Fruit fly (Drosophila melanogaster) whole organism, prepupa: ENCODE data around the gene CG1136.

Experiments
- CG10631 ChIP-seq: fragments of 200-800 bp; sonication (Bioruptor generic); optimal IDR thresholded peaks from 2 replicates; lab custom pipeline; 2016; ENCODE audit warnings: missing biosample characterization, missing genetic modification characterization
- CG10669 ChIP-seq: fragments of 200-800 bp; sonication (Bioruptor generic); optimal IDR thresholded peaks from 3 replicates; lab custom pipeline; 2018; ENCODE audit warnings: missing biosample characterization, mild to moderate bottlenecking, missing genetic modification characterization, moderate library complexity
- CG11902 ChIP-seq: fragments of 200-800 bp; sonication (Bioruptor generic); optimal IDR thresholded peaks from 3 replicates; lab custom pipeline; 2016; ENCODE audit warnings: missing biosample characterization, missing genetic modification characterization
- CG16779 ChIP-seq: fragments of 200-800 bp; sonication (Bioruptor generic); optimal IDR thresholded peaks from 3 replicates; lab custom pipeline; 2017; ENCODE audit warnings: missing biosample characterization, mild to moderate bottlenecking, missing genetic modification characterization
- CG31627 ChIP-seq: fragments of 200-800 bp; sonication (Bioruptor generic); optimal IDR thresholded peaks from 3 replicates; lab custom pipeline; 2016; ENCODE audit warnings: missing biosample characterization, missing genetic modification characterization
- CG32006 ChIP-seq: fragments of 200-800 bp; sonication (Bioruptor generic); optimal IDR thresholded peaks from 3 replicates; lab custom pipeline; 2017; ENCODE audit warnings: missing biosample characterization, mild to moderate bottlenecking, missing genetic modification characterization
- CG34406 ChIP-seq: fragments of 200-800 bp; sonication (Bioruptor generic); optimal IDR thresholded peaks from 3 replicates; lab custom pipeline; 2016; ENCODE audit warnings: missing biosample characterization, missing genetic modification characterization
- CG3919 ChIP-seq: fragments of 200-800 bp; sonication (Bioruptor generic); optimal IDR thresholded peaks from 3 replicates; lab custom pipeline; 2016; ENCODE audit warnings: missing biosample characterization, missing genetic modification characterization
- CG4318 ChIP-seq: fragments of 200-800 bp; sonication (Bioruptor generic); optimal IDR thresholded peaks from 3 replicates; lab custom pipeline; 2017; ENCODE audit warnings: missing biosample characterization, mild to moderate bottlenecking, missing genetic modification characterization
- CG6163 ChIP-seq: fragments of 200-800 bp; sonication (Bioruptor generic); IDR thresholded peaks from 3 replicates; pipeline ENCODE4 v1.3.6; 2022; ENCODE audit warnings: missing biosample characterization, missing genetic modification characterization
- CG6276 ChIP-seq: fragments of 200-800 bp; sonication (Bioruptor generic); optimal IDR thresholded peaks from 2 replicates; lab custom pipeline; 2017; ENCODE audit warnings: missing biosample characterization, mild to moderate bottlenecking, missing genetic modification characterization
- CG6792 ChIP-seq: fragments of 200-800 bp; sonication (Bioruptor generic); optimal IDR thresholded peaks from 3 replicates; lab custom pipeline; 2016; ENCODE audit warnings: missing biosample characterization, missing genetic modification characterization
- CG6808 ChIP-seq: fragments of 200-800 bp; sonication (Bioruptor generic); optimal IDR thresholded peaks from 3 replicates; lab custom pipeline; 2017; ENCODE audit warnings: missing biosample characterization, missing genetic modification characterization, mild to moderate bottlenecking, moderate library complexity, missing genetic modification reagents
- CG7368 ChIP-seq: fragments of 200-800 bp; sonication (Bioruptor generic); optimal IDR thresholded peaks from 3 replicates; lab custom pipeline; 2016; ENCODE audit warnings: missing biosample characterization, missing genetic modification characterization
- CG8119 ChIP-seq: fragments of 200-800 bp; sonication (Bioruptor generic); IDR thresholded peaks from 3 replicates; pipeline ENCODE4 v1.3.6; 2022; ENCODE audit warnings: missing biosample characterization, missing genetic modification characterization
- CG8632 ChIP-seq: fragments of 200-800 bp; sonication (Bioruptor generic); optimal IDR thresholded peaks from 3 replicates; lab custom pipeline; 2016; ENCODE audit warnings: missing biosample characterization, missing genetic modification characterization
- CG9139 ChIP-seq: fragments of 200-800 bp; sonication (Bioruptor generic); optimal IDR thresholded peaks from 3 replicates; lab custom pipeline; 2017; ENCODE audit warnings: missing biosample characterization, mild to moderate bottlenecking, missing genetic modification characterization
- Eip75B ChIP-seq: fragments of 200-800 bp; sonication (Bioruptor generic); optimal IDR thresholded peaks from 3 replicates; lab custom pipeline; 2016; ENCODE audit warnings: missing biosample characterization, missing genetic modification characterization
- Gug ChIP-seq: fragments of 200-800 bp; sonication (Bioruptor generic); IDR thresholded peaks from 2 replicates; pipeline ENCODE4 v1.3.6; 2022; ENCODE audit warnings: missing biosample characterization, missing genetic modification characterization
- Hr38 ChIP-seq: sonication (Bioruptor generic); optimal IDR thresholded peaks from 2 replicates; lab custom pipeline; 2016; ENCODE audit warnings: missing biosample characterization, missing genetic modification characterization
- Hr39 ChIP-seq: fragments of 200-800 bp; sonication (Bioruptor generic); optimal IDR thresholded peaks from 2 replicates; lab custom pipeline; 2016; ENCODE audit warnings: missing biosample characterization, missing genetic modification characterization
- Lpt ChIP-seq: fragments of 200-800 bp; sonication (Bioruptor generic); optimal IDR thresholded peaks from 3 replicates; lab custom pipeline; 2016; ENCODE audit warnings: missing biosample characterization, missing genetic modification characterization
- Met ChIP-seq: fragments of 200-800 bp; sonication (Bioruptor generic); optimal IDR thresholded peaks from 3 replicates; lab custom pipeline; 2016; ENCODE audit warnings: missing biosample characterization, missing genetic modification characterization
- Smox ChIP-seq: fragments of 200-800 bp; sonication (Bioruptor generic); optimal IDR thresholded peaks from 3 replicates; lab custom pipeline; 2016; ENCODE audit warnings: missing biosample characterization, missing genetic modification characterization
- Sox102F ChIP-seq: fragments of 200-800 bp; sonication (Bioruptor generic); optimal IDR thresholded peaks from 2 replicates; lab custom pipeline; 2016; ENCODE audit warnings: missing biosample characterization, mild to moderate bottlenecking, missing genetic modification characterization
- Sox14 ChIP-seq: fragments of 200-800 bp; sonication (Bioruptor generic); optimal IDR thresholded peaks from 3 replicates; lab custom pipeline; 2016; ENCODE audit warnings: missing biosample characterization, missing genetic modification characterization
- achi ChIP-seq: fragments of 200-800 bp; sonication (Bioruptor generic); optimal IDR thresholded peaks from 3 replicates; lab custom pipeline; 2016; ENCODE audit warnings: missing biosample characterization, missing genetic modification characterization
- cyc ChIP-seq: fragments of 200-800 bp; sonication (Bioruptor generic); optimal IDR thresholded peaks from 3 replicates; lab custom pipeline; 2016; ENCODE audit warnings: missing biosample characterization, missing genetic modification characterization
- dsx ChIP-seq: fragments of 200-800 bp; optimal IDR thresholded peaks from 3 replicates; lab custom pipeline; 2019; ENCODE audit warnings: missing biosample characterization, mild to moderate bottlenecking, missing genetic modification characterization, moderate library complexity; ENCODE audit not compliant: poor library complexity, severe bottlenecking
- eg ChIP-seq: fragments of 200-800 bp; sonication (Bioruptor generic); IDR thresholded peaks from 3 replicates; pipeline ENCODE4 v1.3.6; 2022; ENCODE audit warnings: missing biosample characterization, missing genetic modification characterization
- esn ChIP-seq: fragments of 200-800 bp; sonication (Bioruptor generic); optimal IDR thresholded peaks from 2 replicates; lab custom pipeline; 2016; ENCODE audit warnings: missing biosample characterization, mild to moderate bottlenecking, missing genetic modification characterization, moderate library complexity
- fd59A ChIP-seq: fragments of 200-800 bp; sonication (Bioruptor generic); optimal IDR thresholded peaks from 2 replicates; lab custom pipeline; 2017; ENCODE audit warnings: missing biosample characterization, mild to moderate bottlenecking, missing genetic modification characterization, missing genetic modification reagents
- fd85E ChIP-seq: fragments of 200-800 bp; sonication (Bioruptor generic); optimal IDR thresholded peaks from 3 replicates; lab custom pipeline; 2016; ENCODE audit warnings: missing biosample characterization, missing genetic modification characterization
- fkh ChIP-seq: fragments of 200-800 bp; sonication (Bioruptor generic); optimal IDR thresholded peaks from 3 replicates; lab custom pipeline; 2017; ENCODE audit warnings: missing biosample characterization, mild to moderate bottlenecking, missing genetic modification characterization, moderate library complexity
- lz ChIP-seq: fragments of 200-800 bp; sonication (Bioruptor generic); optimal IDR thresholded peaks from 3 replicates; lab custom pipeline; 2016; ENCODE audit warnings: missing biosample characterization, missing genetic modification characterization
- net ChIP-seq: fragments of 200-800 bp; sonication (Bioruptor generic); optimal IDR thresholded peaks from 3 replicates; lab custom pipeline; 2016; ENCODE audit warnings: missing biosample characterization, missing genetic modification characterization
- pdm3 ChIP-seq: fragments of 200-800 bp; sonication (Bioruptor generic); optimal IDR thresholded peaks from 3 replicates; lab custom pipeline; 2016; ENCODE audit warnings: missing biosample characterization, missing genetic modification characterization
- salr ChIP-seq, 2 experiments: fragments of 200-800 bp; sonication (Bioruptor generic); optimal IDR thresholded peaks; 3 replicates each; lab custom pipeline; 2016 to 2018; ENCODE audit warnings: missing biosample characterization in 2 of 2, missing genetic modification characterization in 2 of 2, mild to moderate bottlenecking in 1 of 2
- spab ChIP-seq: fragments of 200-800 bp; sonication (Bioruptor generic); optimal IDR thresholded peaks from 2 replicates; lab custom pipeline; 2017; ENCODE audit warnings: missing biosample characterization, mild to moderate bottlenecking, missing genetic modification characterization, missing genetic modification reagents
- ss ChIP-seq, 2 experiments: fragments of 200-800 bp; sonication (Bioruptor generic); optimal IDR thresholded peaks; 2 replicates in 1 of 2; 3 replicates in 1 of 2; lab custom pipeline; 2017 to 2018; ENCODE audit warnings: mild to moderate bottlenecking in 2 of 2, missing biosample characterization in 2 of 2, missing genetic modification characterization in 2 of 2, moderate library complexity in 1 of 2
- svp ChIP-seq: fragments of 200-800 bp; sonication (Bioruptor generic); peaks from one replicate; lab custom pipeline; 2016; ENCODE audit warnings: missing biosample characterization, missing genetic modification characterization
- topi ChIP-seq: fragments of 200-800 bp; sonication (Bioruptor generic); optimal IDR thresholded peaks from 3 replicates; lab custom pipeline; 2016; ENCODE audit warnings: missing biosample characterization, missing genetic modification characterization
- vri ChIP-seq: fragments of 200-800 bp; sonication (Bioruptor generic); optimal IDR thresholded peaks from 3 replicates; lab custom pipeline; 2016; ENCODE audit warnings: missing biosample characterization, mild to moderate bottlenecking, missing genetic modification characterization

Gene CG1136

DNA sequence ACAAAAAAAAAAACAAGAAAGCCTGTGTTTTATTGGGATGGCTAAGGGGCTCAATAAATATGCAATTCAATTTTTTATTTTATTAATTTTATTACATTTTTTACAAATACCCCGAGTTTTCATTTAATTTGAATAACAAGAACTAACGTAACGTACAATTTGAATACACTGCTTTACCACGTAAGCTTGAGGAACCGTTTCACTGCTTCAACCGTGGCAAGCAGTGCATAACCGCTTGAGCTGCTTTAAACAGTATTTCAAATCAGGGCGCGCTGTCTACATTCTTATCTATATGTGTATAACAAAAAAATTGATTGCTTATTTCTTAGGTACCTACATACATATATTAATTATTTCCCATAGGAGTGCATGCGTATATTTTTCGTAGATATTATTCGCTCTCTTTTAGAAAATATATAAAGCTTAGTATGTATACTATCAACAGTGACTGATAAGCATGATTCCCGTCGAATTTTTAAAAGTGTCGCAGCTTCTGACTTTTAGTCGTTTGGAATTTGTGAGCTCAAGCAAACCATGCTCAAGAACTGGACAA is 46.4 kb downstream of the CG1136 start, which contains the start of gene CG14990:
Gene CG14990 (plus strand): TSS at position 503 of the 553 bp plus-strand sequence.
- TF ChIP-seq net (GFP tag; lab: Kevin White, UChicago) = no peak

- no peak for TF ChIP-seq spab (GFP tag; lab: Kevin White, UChicago)
- TF ChIP-seq ss (GFP tag; optimal IDR thresholded peaks at IDR 0.05; lab: Kevin White, UChicago) = peak in 1 of 2 experiments; percentile 96
Observed at dm6 chr3L:4096546-4096945, 50.1 kb downstream of the CG1136 start.

DNA sequence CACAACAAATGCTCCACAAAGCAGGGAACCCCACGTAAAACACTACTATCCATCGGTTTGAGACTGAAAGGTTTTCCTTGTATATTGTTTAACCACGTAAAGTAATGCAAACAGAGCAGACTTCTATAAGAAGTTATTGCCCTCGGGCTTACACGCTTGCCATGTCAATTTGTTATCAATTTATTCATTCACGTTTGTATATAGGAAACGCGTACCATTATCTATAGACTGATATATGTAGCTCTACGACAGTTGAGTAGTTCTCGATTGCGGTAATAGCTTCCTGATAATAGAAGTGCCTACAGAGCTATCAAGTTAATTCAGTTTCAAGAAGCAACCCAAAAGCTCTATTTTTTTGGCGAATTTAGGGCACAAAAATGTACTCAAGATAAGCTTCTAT is 52.8 kb downstream of the CG1136 start:
- peak; percentile 4 for TF ChIP-seq svp (GFP tag; lab: Kevin White, UChicago)
- TF ChIP-seq dsx (GFP tag; lab: Kevin White, UChicago) = no peak
- TF ChIP-seq fkh (GFP tag; lab: Kevin White, UChicago) = peak; percentile 36

DNA sequence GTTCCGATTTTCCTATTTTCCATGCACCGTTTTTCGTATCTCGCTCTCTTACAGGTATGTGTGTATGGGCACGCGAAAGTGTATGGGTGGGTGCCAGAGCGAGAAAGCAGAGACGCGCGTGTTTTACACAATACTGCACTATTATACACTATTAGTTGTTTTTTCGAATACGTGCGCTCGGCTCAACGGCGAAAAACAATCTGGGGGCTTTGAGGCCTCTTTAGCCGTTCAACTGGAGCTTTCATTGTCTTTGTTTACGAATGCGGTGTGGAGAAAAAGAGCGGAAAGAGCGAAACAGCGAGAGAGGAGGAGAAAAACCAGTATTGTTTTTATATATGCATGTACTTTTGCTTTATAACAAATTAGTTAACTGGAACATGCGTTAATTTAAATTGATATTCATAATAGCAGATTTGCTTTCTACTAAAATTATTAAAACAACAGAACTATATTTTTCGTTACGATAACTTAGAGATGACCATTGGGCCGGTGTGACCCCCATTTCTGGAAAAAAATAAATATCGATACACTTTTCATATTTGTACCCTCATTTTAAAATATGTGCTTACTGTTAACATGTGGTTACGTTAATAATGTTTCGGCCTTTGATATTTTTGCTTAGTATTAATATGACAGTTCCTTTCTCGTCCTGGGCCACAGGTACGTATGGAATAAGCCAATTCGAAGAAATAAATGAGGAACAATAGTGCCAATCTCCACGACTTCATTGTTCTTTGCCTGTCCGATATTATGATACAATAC is 56.3 kb downstream of the CG1136 start, which contains the start of gene CG14995:
Gene CG14995 (minus strand): TSS at position 761 of the 762 bp plus-strand sequence.
- TF ChIP-seq CG11902 = no peak
- TF ChIP-seq CG32006 (GFP tag; lab: Kevin White, UChicago) = no peak
- TF ChIP-seq fd59A (GFP tag; lab: Kevin White, UChicago) = no peak
- TF ChIP-seq cyc (GFP tag; lab: Kevin White, UChicago) = no peak
- no peak for TF ChIP-seq vri (GFP tag; lab: Kevin White, UChicago)
- TF ChIP-seq Sox14 (GFP tag; lab: Kevin White, UChicago) = peak; percentile 33
- peak; percentile 14 for TF ChIP-seq CG6808 (GFP tag; lab: Kevin White, UChicago)
- no peak for TF ChIP-seq CG7368 (GFP tag; lab: Kevin White, UChicago)
- TF ChIP-seq CG6792 (GFP tag; lab: Kevin White, UChicago) = no peak
- TF ChIP-seq CG8632 (GFP tag; lab: Kevin White, UChicago) = no peak
- no peak for TF ChIP-seq lz
- no peak for TF ChIP-seq achi (GFP tag; lab: Kevin White, UChicago)
- TF ChIP-seq Gug (GFP tag; lab: Robert Waterston, UW) = no peak
- peak; percentile 19 for TF ChIP-seq fd85E (GFP tag; lab: Kevin White, UChicago)
- peak; percentile 37 to 75 for TF ChIP-seq ss (GFP tag; optimal IDR thresholded peaks at IDR 0.05; lab: Kevin White, UChicago)
- TF ChIP-seq pdm3 = no peak
- TF ChIP-seq Lpt = peak; percentile 37
- TF ChIP-seq CG6276 (GFP tag; lab: Kevin White, UChicago) = peak; percentile 22
- no peak for TF ChIP-seq Met (GFP tag; lab: Kevin White, UChicago)
- no peak for TF ChIP-seq Hr39 (GFP tag; lab: Kevin White, UChicago)
- TF ChIP-seq CG10669 (GFP tag; lab: Kevin White, UChicago) = no peak
- no peak for TF ChIP-seq Smox (GFP tag; lab: Kevin White, UChicago)
- TF ChIP-seq CG3919 (GFP tag; lab: Kevin White, UChicago) = peak; percentile 44
- TF ChIP-seq CG10631 (GFP tag; lab: Kevin White, UChicago) = no peak
- no peak for TF ChIP-seq CG4318
- TF ChIP-seq CG6163 = peak; percentile 64; the same call in 2 of the 3 replicates
- TF ChIP-seq Sox102F = peak; percentile 15
- TF ChIP-seq esn (GFP tag; lab: Kevin White, UChicago) = peak; percentile 8
- no peak for TF ChIP-seq CG34406
- no peak for TF ChIP-seq salr (GFP tag; optimal IDR thresholded peaks at IDR 0.05; lab: Kevin White, UChicago)
- TF ChIP-seq dsx (GFP tag; lab: Kevin White, UChicago) = peak; percentile 67
- TF ChIP-seq Eip75B (GFP tag; lab: Kevin White, UChicago) = peak; percentile 33
- TF ChIP-seq fkh (GFP tag; lab: Kevin White, UChicago) = peak; percentile 20
- TF ChIP-seq eg (GFP tag; lab: Robert Waterston, UW) = 0 out of 3 replicates have a peak, but pooled peaks have one; percentile 31
- TF ChIP-seq CG9139 (GFP tag; lab: Kevin White, UChicago) = peak; percentile 32
- TF ChIP-seq CG31627 = no peak
- peak; percentile 1 for TF ChIP-seq topi
- no peak for TF ChIP-seq spab (GFP tag; lab: Kevin White, UChicago)
- TF ChIP-seq CG16779 (tag; lab: Kevin White, UChicago) = peak; percentile 57
- no peak for TF ChIP-seq Hr38 (GFP tag; lab: Kevin White, UChicago)
- peak; percentile 33; the same call in 2 of the 3 replicates for TF ChIP-seq CG8119 (GFP tag; lab: Robert Waterston, UW)
